Worm (Caenorhabditis elegans): ENCODE measurements around the gene smf-1.

The smf-1 gene

DNA sequence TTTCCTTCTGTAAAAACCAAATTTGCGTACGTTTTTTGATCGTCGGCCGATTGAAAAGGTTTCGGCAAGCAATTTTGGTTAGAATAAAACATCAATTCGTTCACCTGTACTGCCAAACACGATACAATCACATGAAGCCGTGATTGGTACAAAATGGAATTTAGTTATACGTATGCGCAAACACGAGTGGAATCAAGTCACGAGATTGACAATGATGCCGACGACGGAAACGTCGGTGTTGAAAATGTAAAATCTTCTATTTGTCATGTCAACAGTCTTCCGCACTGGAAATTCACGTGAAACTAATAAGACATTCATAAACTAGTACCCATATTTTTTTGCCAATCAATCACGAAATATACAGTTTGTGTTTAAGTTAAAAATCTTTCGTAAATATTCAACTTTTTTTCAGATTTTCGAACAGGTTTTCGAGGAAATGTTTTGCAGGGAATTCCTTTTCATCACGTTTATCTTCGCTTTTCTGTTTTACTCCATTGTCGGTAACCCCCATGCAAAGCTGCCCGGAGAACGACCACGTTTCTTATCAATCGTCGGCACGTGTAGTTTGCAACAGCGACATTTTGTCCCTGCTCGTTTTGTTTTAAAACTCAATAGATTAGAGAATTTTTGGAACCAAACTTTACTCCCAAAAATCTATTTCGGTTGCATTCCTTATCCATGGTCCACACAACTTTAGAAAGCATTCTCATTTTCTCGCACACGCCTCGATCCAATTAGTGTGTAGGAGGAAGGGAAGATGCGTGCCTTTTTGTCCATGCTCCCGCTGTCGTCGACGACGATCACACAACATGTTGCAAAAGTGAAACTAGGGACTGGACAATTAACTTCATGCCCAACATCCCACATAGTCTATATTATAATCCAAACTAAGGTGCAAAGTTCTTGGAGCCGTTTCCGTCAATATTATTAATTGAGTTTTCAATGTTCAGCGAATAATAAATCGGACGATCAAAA, 16.5 kb upstream of the smf-1 start (continued):
- TF ChIP-seq rbr-2 (tag; optimal IDR thresholded peaks at IDR 0.05): no peak

DNA sequence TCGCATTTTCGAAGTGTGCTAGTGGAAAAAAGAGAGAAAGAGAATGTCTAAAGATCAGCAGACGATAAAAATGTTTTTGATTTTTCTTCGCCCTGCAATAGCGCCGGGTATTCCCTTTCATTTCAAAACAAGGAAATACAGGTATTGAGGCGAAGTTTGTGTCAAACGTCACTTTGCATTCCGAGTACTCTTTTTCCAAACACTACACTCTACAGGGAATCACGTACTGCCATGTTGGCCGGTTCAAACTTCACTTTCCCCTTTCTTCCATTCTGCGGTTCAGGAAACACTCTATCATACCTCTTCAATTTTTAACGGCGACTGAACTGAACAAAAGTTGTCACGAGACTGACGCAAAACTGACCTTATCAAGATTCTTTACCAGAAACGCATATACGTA, 15.7 kb upstream of the smf-1 start:
- TF ChIP-seq dmd-6 (GFP tag; IDR thresholded peaks at IDR 0.05) (0 out of 2 replicates have a peak, but pooled peaks have one; percentile 31), lin-1 (GFP tag; IDR thresholded peaks at IDR 0.05) (no peak), dve-1 (tag; optimal IDR thresholded peaks at IDR 0.05; ENCODE audit: insufficient read depth) (peak; percentile 10), lim-7 (GFP tag; IDR thresholded peaks at IDR 0.05) (no peak), hmg-1.1 (GFP tag; IDR thresholded peaks at IDR 0.05) (0 out of 2 replicates have a peak, but pooled peaks have one; percentile 16), unc-62 (GFP tag; optimal IDR thresholded peaks at IDR 0.05 in 1 of 2) (peak in 1 of 2 experiments; percentile 72), unc-62 (tag; optimal IDR thresholded peaks at IDR 0.05) (no peak), nhr-28 (tag; optimal IDR thresholded peaks at IDR 0.05) (peak; percentile 0)

DNA sequence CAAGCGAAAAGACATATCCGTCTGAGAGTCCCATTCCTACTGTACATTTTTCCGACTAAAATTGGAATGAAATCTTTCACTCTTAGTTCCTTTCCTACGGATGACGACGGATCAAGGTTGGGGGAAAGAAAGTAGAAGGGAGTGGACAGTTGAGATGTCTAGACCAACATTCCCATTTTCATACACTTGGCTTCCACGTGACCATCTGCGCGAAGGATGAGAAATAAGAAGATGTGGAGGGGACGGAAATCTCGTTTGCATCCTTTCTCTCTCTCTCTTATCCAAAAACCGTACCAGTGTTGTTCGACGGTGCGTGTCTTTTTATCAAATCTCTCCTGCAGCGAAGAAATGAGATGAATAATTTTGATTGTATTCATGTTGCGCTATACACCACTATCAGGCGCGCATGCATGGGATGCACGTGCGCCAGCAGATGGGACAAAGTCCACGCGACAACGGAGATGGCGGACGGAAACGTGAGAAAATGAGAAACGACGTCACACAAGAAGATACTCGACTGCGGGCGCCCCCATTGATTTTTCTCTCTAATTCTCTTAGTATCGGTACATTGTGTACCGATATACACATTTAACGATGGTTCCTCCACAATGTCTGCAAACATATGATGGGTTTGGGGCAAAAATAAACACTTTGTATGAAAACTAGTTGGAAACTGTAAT, 14.6 kb upstream of the smf-1 start:
- peak; percentile 92 for TF ChIP-seq mep-1 (tag; optimal IDR thresholded peaks at IDR 0.05)
- no peak for TF ChIP-seq daf-12 (tag; optimal IDR thresholded peaks at IDR 0.05)
- TF ChIP-seq zfp-3 (GFP tag; conservative IDR thresholded peaks at IDR 0.05): peak; percentile 38; the same call in 1 of the 2 replicates
- no peak for TF ChIP-seq D1046.2 (GFP tag; IDR thresholded peaks at IDR 0.05)
- peak; percentile 95 for TF ChIP-seq nhr-102 (tag; optimal IDR thresholded peaks at IDR 0.05)
- no peak for TF ChIP-seq F49E8.2 (tag; optimal IDR thresholded peaks at IDR 0.05; ENCODE audit: borderline replicate concordance)
- TF ChIP-seq set-16 (GFP tag; IDR thresholded peaks at IDR 0.05): peak; percentile 65
- no peak for TF ChIP-seq sdz-12 (GFP tag; optimal IDR thresholded peaks at IDR 0.05)
- TF ChIP-seq lin-38 (GFP tag; IDR thresholded peaks at IDR 0.05): peak; percentile 53
- peak; percentile 94 for TF ChIP-seq nhr-28 (tag; optimal IDR thresholded peaks at IDR 0.05)
- no peak for TF ChIP-seq lin-39 (tag; optimal IDR thresholded peaks at IDR 0.05)
- peak; percentile 97 for TF ChIP-seq mxl-3 (GFP tag; optimal IDR thresholded peaks at IDR 0.05)
- no peak for TF ChIP-seq madf-5 (GFP tag; IDR thresholded peaks at IDR 0.05)
- peak; percentile 90 for TF ChIP-seq nhr-6 (tag; optimal IDR thresholded peaks at IDR 0.05)
- TF ChIP-seq zip-11 (GFP tag; IDR thresholded peaks at IDR 0.05): no peak
- peak; percentile 74 to 76 for TF ChIP-seq daf-16 (GFP tag; optimal IDR thresholded peaks at IDR 0.05)
- TF ChIP-seq daf-16 (tag; optimal IDR thresholded peaks at IDR 0.05): peak; percentile 86
- no peak for TF ChIP-seq ces-1 (GFP tag; optimal IDR thresholded peaks at IDR 0.05)
- no peak for TF ChIP-seq Y75B8A.6 (GFP tag; IDR thresholded peaks at IDR 0.05)
- no peak for TF ChIP-seq Y48G9A.11 (GFP tag; IDR thresholded peaks at IDR 0.05)
- no peak for TF ChIP-seq daf-8 (GFP tag; IDR thresholded peaks at IDR 0.05)
- TF ChIP-seq snpc-4 (tag; optimal IDR thresholded peaks at IDR 0.05): no peak
- no peak for TF ChIP-seq F26F4.8 (GFP tag; conservative IDR thresholded peaks at IDR 0.05)
- peak; percentile 74 for TF ChIP-seq pha-4 (GFP tag; IDR thresholded peaks at IDR 0.05)
- TF ChIP-seq pha-4 (tag; optimal IDR thresholded peaks at IDR 0.05): peak; percentile 13
- peak; percentile 88 for TF ChIP-seq nhr-25 (tag; optimal IDR thresholded peaks at IDR 0.05; ENCODE audit: borderline replicate concordance, insufficient read depth)
- TF ChIP-seq hlh-11 (tag; optimal IDR thresholded peaks at IDR 0.05): peak; percentile 99
- peak; percentile 36 for TF ChIP-seq dpl-1 (GFP tag; optimal IDR thresholded peaks at IDR 0.05)
- TF ChIP-seq F44E2.7 (GFP tag; IDR thresholded peaks at IDR 0.05): no peak
- TF ChIP-seq duxl-1 (tag; optimal IDR thresholded peaks at IDR 0.05; ENCODE audit: poor library complexity): no peak
- TF ChIP-seq ceh-82 (tag; optimal IDR thresholded peaks at IDR 0.05): no peak
- peak; percentile 27 for TF ChIP-seq lir-3 (tag; optimal IDR thresholded peaks at IDR 0.05)
- TF ChIP-seq zip-2 (tag; optimal IDR thresholded peaks at IDR 0.05): peak; percentile 50
- TF ChIP-seq ceh-44 (GFP tag; IDR thresholded peaks at IDR 0.05): no peak
- TF ChIP-seq daf-19 (GFP tag; conservative IDR thresholded peaks at IDR 0.05): no peak
- TF ChIP-seq madf-9 (GFP tag; conservative IDR thresholded peaks at IDR 0.05): 0 out of 2 replicates have a peak, but pooled peaks have one; percentile 37
- peak; percentile 87 for TF ChIP-seq T26A8.4 (GFP tag; IDR thresholded peaks at IDR 0.05)

All from whole organism, L4 larva.